Worm (Caenorhabditis elegans): ENCODE results near the gene ucr-2.2.

DNA sequence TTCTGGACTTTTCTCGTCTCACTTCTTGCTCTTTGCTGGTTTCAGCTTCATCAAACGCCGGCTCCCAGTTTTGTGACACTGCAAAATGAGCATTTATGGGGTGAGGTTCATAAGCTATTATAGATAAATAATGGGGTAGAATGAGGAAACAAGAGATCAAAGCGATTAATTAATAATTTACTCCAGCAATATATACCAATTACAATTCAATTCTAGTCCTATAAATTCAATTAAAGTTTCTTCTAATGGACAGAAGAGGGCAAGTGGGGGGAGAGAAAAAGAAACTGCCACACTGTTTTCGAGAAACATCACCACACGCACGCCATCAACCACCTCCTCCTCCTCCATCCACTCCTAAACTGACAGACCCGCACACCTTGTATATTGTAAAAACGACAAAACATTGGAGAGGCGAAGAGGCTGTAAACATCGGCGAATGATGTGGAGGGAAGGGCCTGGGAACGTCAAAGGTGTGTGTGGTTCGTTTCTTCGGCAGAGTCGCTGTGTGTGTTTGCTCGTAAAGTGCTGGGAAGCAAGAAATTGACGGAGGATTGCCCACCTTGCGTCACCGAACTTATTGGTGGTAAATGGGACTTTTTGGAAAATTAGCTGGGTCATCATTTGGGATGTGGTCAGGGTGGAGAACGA is 39.6 kb downstream of the ucr-2.2 start, which contains the start of the genes H03A11.13 and famk-1:
- no peak for TF ChIP-seq nhr-28 (tag; optimal IDR thresholded peaks at IDR 0.05)
- no peak for TF ChIP-seq nhr-2 (tag; optimal IDR thresholded peaks at IDR 0.05)
- TF ChIP-seq ztf-11 (tag; optimal IDR thresholded peaks at IDR 0.05), result no peak
- peak; percentile 19 for TF ChIP-seq mls-2 (tag; optimal IDR thresholded peaks at IDR 0.05)
- no peak for TF ChIP-seq ces-1 (GFP tag; optimal IDR thresholded peaks at IDR 0.05)

All from whole organism, mixed stage, embryonic.